Worm (Caenorhabditis elegans): Measurements from ENCODE around the gene T10H9.1.

DNA sequence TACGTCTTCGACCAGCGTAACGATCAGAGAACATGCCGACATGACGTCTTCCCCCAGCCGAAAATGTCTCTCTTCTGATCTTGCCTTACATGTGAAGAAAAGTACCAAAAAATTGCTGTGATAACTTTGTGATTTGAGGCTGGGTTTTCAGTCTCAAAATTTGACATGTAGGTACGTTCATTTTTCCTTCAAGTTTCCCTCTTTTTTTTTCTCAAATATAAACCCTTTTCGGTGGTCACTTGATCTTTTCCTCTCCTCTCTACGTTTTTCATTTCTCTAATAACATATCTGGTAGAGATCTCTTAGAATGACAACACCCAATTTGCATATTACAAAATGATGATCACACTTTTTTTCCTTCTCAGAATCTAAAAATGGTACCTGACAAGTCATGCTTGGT lies 27.5 kb upstream of the T10H9.1 start, which contains the start of gene nhr-37:
- TF ChIP-seq ces-1 (GFP tag; optimal IDR thresholded peaks at IDR 0.05): no peak
- no peak for TF ChIP-seq ztf-11 (tag; optimal IDR thresholded peaks at IDR 0.05)
- TF ChIP-seq pha-4 (tag; optimal IDR thresholded peaks at IDR 0.05): no peak
- TF ChIP-seq sptf-1 (tag; optimal IDR thresholded peaks at IDR 0.05): no peak
- TF ChIP-seq nhr-237 (tag; optimal IDR thresholded peaks at IDR 0.05): no peak
- TF ChIP-seq nhr-12 (tag; optimal IDR thresholded peaks at IDR 0.05): no peak

All from whole organism, mixed stage, embryonic.